Fruit fly (Drosophila melanogaster) whole organism, prepupa: ENCODE measurements around the gene Dop1R1.

ENCODE experiments used
- CG10669 ChIP-seq: fragments of 200-800 bp; sonication (Bioruptor generic); optimal IDR thresholded peaks from 3 replicates; lab custom pipeline; 2018; ENCODE audit warnings: missing biosample characterization, mild to moderate bottlenecking, missing genetic modification characterization, moderate library complexity
- CG11294 ChIP-seq: fragments of 200-800 bp; sonication (Bioruptor generic); IDR thresholded peaks from 2 replicates; pipeline ENCODE4 v1.3.6; 2022; ENCODE audit warnings: missing biosample characterization, missing genetic modification characterization
- CG3032 ChIP-seq: fragments of 200-800 bp; optimal IDR thresholded peaks from 2 replicates; lab custom pipeline; 2019; ENCODE audit warnings: missing biosample characterization, mild to moderate bottlenecking, missing genetic modification characterization, moderate library complexity
- CG8319 ChIP-seq: fragments of 200-800 bp; sonication (Bioruptor generic); optimal IDR thresholded peaks from 3 replicates; lab custom pipeline; 2016; ENCODE audit warnings: missing biosample characterization, missing genetic modification characterization
- Gug ChIP-seq: fragments of 200-800 bp; sonication (Bioruptor generic); IDR thresholded peaks from 2 replicates; pipeline ENCODE4 v1.3.6; 2022; ENCODE audit warnings: missing biosample characterization, missing genetic modification characterization
- Sox102F ChIP-seq: fragments of 200-800 bp; sonication (Bioruptor generic); optimal IDR thresholded peaks from 2 replicates; lab custom pipeline; 2016; ENCODE audit warnings: missing biosample characterization, mild to moderate bottlenecking, missing genetic modification characterization
- net ChIP-seq: fragments of 200-800 bp; sonication (Bioruptor generic); optimal IDR thresholded peaks from 3 replicates; lab custom pipeline; 2016; ENCODE audit warnings: missing biosample characterization, missing genetic modification characterization
- pdm3 ChIP-seq: fragments of 200-800 bp; sonication (Bioruptor generic); optimal IDR thresholded peaks from 3 replicates; lab custom pipeline; 2016; ENCODE audit warnings: missing biosample characterization, missing genetic modification characterization
- topi ChIP-seq: fragments of 200-800 bp; sonication (Bioruptor generic); optimal IDR thresholded peaks from 3 replicates; lab custom pipeline; 2016; ENCODE audit warnings: missing biosample characterization, missing genetic modification characterization

DNA sequence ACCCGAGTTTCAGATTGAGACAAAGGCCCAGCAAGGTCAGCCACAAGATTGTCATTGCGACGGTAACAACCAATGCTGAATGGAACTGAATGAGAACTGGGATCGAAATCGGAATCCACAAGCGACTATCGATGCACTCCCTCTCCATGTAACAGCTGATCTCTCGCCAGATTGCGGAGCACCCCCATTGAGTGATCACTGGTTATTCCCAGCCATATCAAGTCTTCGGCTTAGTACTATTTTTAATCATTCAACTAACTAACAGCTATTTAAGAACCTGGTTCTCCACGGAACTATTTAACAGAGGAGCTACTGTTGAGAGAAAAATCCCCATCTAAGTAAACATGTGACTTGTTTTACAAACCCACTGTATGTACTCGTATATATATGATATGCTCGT, 12.1 kb upstream of the Dop1R1 start, which contains the start of gene CG9631:
- TF ChIP-seq Gug (GFP tag; lab: Robert Waterston, UW): no peak
- no peak for TF ChIP-seq net (GFP tag; lab: Kevin White, UChicago)
- TF ChIP-seq CG11294 (GFP tag; lab: Robert Waterston, UW): no peak
- TF ChIP-seq pdm3 (GFP tag; lab: Kevin White, UChicago): no peak
- no peak for TF ChIP-seq Sox102F (GFP tag; lab: Kevin White, UChicago)
- TF ChIP-seq CG3032 (tag; lab: Kevin White, UChicago): no peak
- TF ChIP-seq topi (GFP tag; lab: Kevin White, UChicago): no peak
- no peak for TF ChIP-seq CG10669 (GFP tag; lab: Kevin White, UChicago)
- TF ChIP-seq CG8319: no peak
